Worm (Caenorhabditis elegans) whole organism, late embryonic: ENCODE data around the gene Y51H7C.41.

Source experiments
- eyg-1 ChIP-seq: sonication (generic microtip); optimal IDR thresholded peaks from 2 replicates; lab custom pipeline; 2016; ENCODE audit warnings: missing genotype, missing genetic modification characterization, missing compliant biosample characterization
- nfya-1 ChIP-seq: sonication (generic microtip); optimal IDR thresholded peaks from 2 replicates; lab custom pipeline; 2017; ENCODE audit warnings: missing genetic modification characterization, mild to moderate bottlenecking, missing compliant biosample characterization, antibody characterized with exemption, moderate library complexity
- ztf-16 ChIP-seq: sonication (generic microtip); optimal IDR thresholded peaks from 2 replicates; lab custom pipeline; 2017; ENCODE audit warnings: missing genetic modification characterization, missing compliant biosample characterization

DNA sequence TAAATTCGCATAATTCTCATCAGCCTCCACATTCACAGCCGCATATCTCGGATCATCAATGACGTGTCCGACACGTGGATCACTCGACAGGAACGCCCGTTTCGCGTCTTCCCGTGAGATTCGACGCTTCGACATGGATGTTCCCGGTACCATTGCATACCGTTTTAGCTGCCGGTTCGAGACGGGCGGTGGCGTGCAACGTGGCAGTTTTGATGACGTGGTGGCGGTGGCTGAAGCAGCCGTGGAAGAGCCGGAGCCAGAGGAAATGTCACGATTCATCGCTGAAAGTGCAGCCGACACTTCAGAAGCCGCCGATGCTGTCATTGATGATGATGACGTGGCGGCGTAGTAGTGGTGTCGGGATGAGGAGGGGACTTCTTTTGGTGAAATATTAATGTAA, 31.6 kb upstream of the Y51H7C.41 start:
- TF ChIP-seq ztf-16 (tag; lab: Kevin White, UChicago) (no peak), eyg-1 (no peak), nfya-1 (no peak)
